Fruit fly (Drosophila melanogaster) whole organism, wandering third instar larva: ENCODE measurements around the gene CG9951.

Source experiments
- CG9705 ChIP-seq: fragments of 200-800 bp; sonication (Bioruptor generic); optimal IDR thresholded peaks from 2 replicates; lab custom pipeline; 2018; ENCODE audit warnings: missing biosample characterization, mild to moderate bottlenecking, missing genetic modification characterization
- Dfd ChIP-seq: fragments of >200 bp; optimal IDR thresholded peaks from 2 replicates; lab custom pipeline; 2017; ENCODE audit warnings: missing biosample characterization, missing genetic modification characterization
- HLH106 ChIP-seq: fragments of 200-800 bp; optimal IDR thresholded peaks from 3 replicates; lab custom pipeline; 2019; ENCODE audit warnings: missing biosample characterization, mild to moderate bottlenecking, missing genetic modification characterization, moderate library complexity
- OdsH ChIP-seq: fragments of 200-800 bp; sonication (Bioruptor generic); optimal IDR thresholded peaks from 2 replicates; lab custom pipeline; 2016; ENCODE audit warnings: missing biosample characterization, mild to moderate bottlenecking, missing genetic modification characterization
- dl ChIP-seq, 2 experiments: fragments of 175-275, 200-275 bp in 1 of 2; fragments of 200-275 bp in 1 of 2; sonication (Bioruptor generic); optimal IDR thresholded peaks; lab custom pipeline; 2018; ENCODE audit warnings: mild to moderate bottlenecking in 2 of 2, missing biosample characterization in 2 of 2, missing genetic modification characterization in 2 of 2, moderate library complexity in 2 of 2; ENCODE audit not compliant: partially characterized antibody in 2 of 2, insufficient read depth in 1 of 2
- foxo ChIP-seq, 2 experiments: fragments of 200-800 bp; sonication (Bioruptor generic); optimal IDR thresholded peaks; 2 replicates in 1 of 2; 3 replicates in 1 of 2; lab custom pipeline; 2016 to 2017; ENCODE audit warnings: missing biosample characterization in 2 of 2, missing genetic modification characterization in 2 of 2
- jim ChIP-seq: fragments of 175-275, 200-325 bp; sonication (Bioruptor generic); optimal IDR thresholded peaks from 2 replicates; lab custom pipeline; 2016; ENCODE audit warnings: missing biosample characterization, mild to moderate bottlenecking, missing genetic modification characterization
- rgr ChIP-seq: fragments of 200-800 bp; sonication (Bioruptor generic); optimal IDR thresholded peaks from 3 replicates; lab custom pipeline; 2016; ENCODE audit warnings: missing biosample characterization, mild to moderate bottlenecking, missing genetic modification characterization

- TF ChIP-seq jim (GFP tag; lab: Kevin White, UChicago): no peak
- no peak for TF ChIP-seq HLH106 (tag; lab: Kevin White, UChicago)
- no peak for TF ChIP-seq OdsH (GFP tag; lab: Kevin White, UChicago)
- TF ChIP-seq CG9705 (GFP tag; lab: Kevin White, UChicago): no peak
- TF ChIP-seq rgr: no peak
- TF ChIP-seq Dfd (GFP tag; lab: Kevin White, UChicago): no peak
- no peak for TF ChIP-seq dl (GFP tag; optimal IDR thresholded peaks at IDR 0.05; lab: Kevin White, UChicago; ENCODE audit: insufficient read depth in 1 of 2, partially characterized antibody in 2 of 2)
- TF ChIP-seq foxo (GFP tag; optimal IDR thresholded peaks at IDR 0.05; lab: Kevin White, UChicago): no peak
Observed at dm6 chr3L:16829983-16830382, 33.0 kb upstream of the CG9951 start.
